Fruit fly (Drosophila melanogaster) whole organism: ENCODE data around the gene srp.

Experiments
- CG8478 ChIP-seq: fragments of >200 bp; optimal IDR thresholded peaks from 2 replicates; lab custom pipeline; 2018; ENCODE audit warnings: inconsistent platforms
- EcR ChIP-seq, 2 experiments: fragments of >200 bp; optimal IDR thresholded peaks; 2 replicates each; lab custom pipeline; 2017; ENCODE audit warnings: missing biosample characterization in 2 of 2, missing genetic modification characterization in 2 of 2, missing genetic modification reagents in 2 of 2
- psq ChIP-seq: fragments of >200 bp; optimal IDR thresholded peaks from 2 replicates; lab custom pipeline; 2017
- usp ChIP-seq: fragments of >200 bp; optimal IDR thresholded peaks from 2 replicates; lab custom pipeline; 2017; ENCODE audit warnings: missing biosample characterization, missing genetic modification characterization, mixed read lengths

DNA sequence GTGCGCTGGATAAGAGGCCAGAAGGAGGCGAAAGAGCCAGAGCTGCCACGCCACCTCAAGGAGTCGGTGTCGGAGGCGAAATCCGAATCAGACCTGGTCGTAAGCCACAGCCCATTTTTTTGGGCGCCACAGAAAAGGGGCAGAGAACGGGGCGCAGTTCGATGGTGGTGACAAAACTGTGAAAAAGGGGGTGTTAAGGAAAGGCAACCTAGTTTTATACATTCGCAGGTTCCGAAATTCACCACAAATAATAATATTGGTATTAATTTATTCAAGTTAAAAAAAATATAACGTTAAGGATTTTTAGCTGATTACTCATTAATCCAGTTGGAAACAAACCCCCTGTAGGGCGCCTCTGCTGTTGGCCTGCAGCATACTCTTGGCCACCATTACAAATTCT is 37.7 kb downstream of the srp start:
- no peak for TF ChIP-seq usp (GFP tag; lab: Kevin White, UChicago)
- TF ChIP-seq CG8478 (lab: Kevin White, UChicago) = no peak
- no peak for TF ChIP-seq EcR (GFP tag; optimal IDR thresholded peaks at IDR 0.05; lab: Kevin White, UChicago)
- no peak for TF ChIP-seq psq (lab: Kevin White, UChicago)
